Worm (Caenorhabditis elegans) whole organism, late embryonic: Measurements from ENCODE around the gene F40F9.3.

Experiments
- C08G9.2 ChIP-seq: sonication (generic microtip); optimal IDR thresholded peaks from 2 replicates; lab custom pipeline; 2016; ENCODE audit warnings: mild to moderate bottlenecking, missing genetic modification characterization, moderate library complexity, missing compliant biosample characterization
- C38D4.7 ChIP-seq: fragments of 200-800 bp; sonication (Bioruptor generic); optimal IDR thresholded peaks from 2 replicates; lab custom pipeline; 2018; ENCODE audit warnings: mild to moderate bottlenecking, missing genetic modification characterization, moderate library complexity, missing compliant biosample characterization
- ceh-19 ChIP-seq: fragments of 200-800 bp; sonication (Bioruptor generic); optimal IDR thresholded peaks from 2 replicates; lab custom pipeline; 2018; ENCODE audit warnings: mild to moderate bottlenecking, missing genetic modification characterization, missing compliant biosample characterization
- ceh-31 ChIP-seq: sonication (generic microtip); optimal IDR thresholded peaks from 2 replicates; lab custom pipeline; 2016; ENCODE audit warnings: missing genetic modification characterization, missing compliant biosample characterization
- ceh-9 ChIP-seq: sonication (generic microtip); optimal IDR thresholded peaks from 2 replicates; lab custom pipeline; 2016; ENCODE audit warnings: mild to moderate bottlenecking, missing genetic modification characterization, inconsistent platforms, missing compliant biosample characterization
- che-1 ChIP-seq: sonication (generic microtip); optimal IDR thresholded peaks from 2 replicates; lab custom pipeline; 2016; ENCODE audit warnings: mild to moderate bottlenecking, missing genetic modification characterization, missing compliant biosample characterization
- dmd-4 ChIP-seq: sonication (generic microtip); optimal IDR thresholded peaks from 2 replicates; lab custom pipeline; 2016; ENCODE audit warnings: borderline replicate concordance, missing genetic modification characterization, missing compliant biosample characterization
- elt-2 ChIP-seq: sonication (generic microtip); optimal IDR thresholded peaks from 2 replicates; lab custom pipeline; 2016; ENCODE audit warnings: missing genetic modification reagents, missing genetic modification characterization, missing compliant biosample characterization
- eyg-1 ChIP-seq: sonication (generic microtip); optimal IDR thresholded peaks from 2 replicates; lab custom pipeline; 2016; ENCODE audit warnings: missing genotype, missing genetic modification characterization, missing compliant biosample characterization
- lim-6 ChIP-seq: sonication (generic microtip); optimal IDR thresholded peaks from 2 replicates; lab custom pipeline; 2016; ENCODE audit warnings: missing genetic modification characterization, missing compliant biosample characterization
- madf-2 ChIP-seq: sonication (generic microtip); optimal IDR thresholded peaks from 2 replicates; lab custom pipeline; 2017; ENCODE audit warnings: missing genetic modification characterization, missing compliant biosample characterization
- nfya-1 ChIP-seq: sonication (generic microtip); optimal IDR thresholded peaks from 2 replicates; lab custom pipeline; 2017; ENCODE audit warnings: missing genetic modification characterization, mild to moderate bottlenecking, missing compliant biosample characterization, antibody characterized with exemption, moderate library complexity
- nhr-232 ChIP-seq: sonication (generic microtip); optimal IDR thresholded peaks from 2 replicates; lab custom pipeline; 2016; ENCODE audit warnings: missing genetic modification characterization, missing compliant biosample characterization
- pag-3 ChIP-seq: sonication (generic microtip); optimal IDR thresholded peaks from 2 replicates; lab custom pipeline; 2016; ENCODE audit warnings: missing compliant biosample characterization, missing genetic modification characterization, borderline replicate concordance
- pha-2 ChIP-seq: sonication (generic microtip); optimal IDR thresholded peaks from 2 replicates; lab custom pipeline; 2017; ENCODE audit warnings: mild to moderate bottlenecking, missing genetic modification characterization, missing compliant biosample characterization
- pha-4 ChIP-seq: fragments of 150-350 bp; optimal IDR thresholded peaks from 2 replicates; lab custom pipeline; 2018; ENCODE audit warnings: missing biosample characterization, missing genetic modification reagents, missing genetic modification characterization
- tbx-2 ChIP-seq: sonication (generic microtip); optimal IDR thresholded peaks from 2 replicates; lab custom pipeline; 2016; ENCODE audit warnings: missing genetic modification characterization, missing compliant biosample characterization
- ttx-3 ChIP-seq: sonication (generic microtip); optimal IDR thresholded peaks from 2 replicates; lab custom pipeline; 2016; ENCODE audit warnings: missing genetic modification reagents, missing genetic modification characterization, missing compliant biosample characterization
- unc-3 ChIP-seq, 2 experiments: fragments of 200-800 bp in 1 of 2; sonication (Bioruptor generic) in 1 of 2; sonication (generic microtip) in 1 of 2; conservative IDR thresholded peaks in 1 of 2; optimal IDR thresholded peaks in 1 of 2; 2 replicates each; pipeline versions ENCODE4 v1.3.6 to Lab custom; 2016 to 2022; ENCODE audit warnings: missing compliant biosample characterization in 2 of 2, missing genetic modification characterization in 2 of 2, missing genetic modification reagents in 1 of 2
- unc-55 ChIP-seq: sonication (generic microtip); optimal IDR thresholded peaks from 2 replicates; lab custom pipeline; 2017; ENCODE audit warnings: missing biosample characterization, missing genetic modification reagents, missing genetic modification characterization
- zip-5 ChIP-seq: sonication (generic microtip); optimal IDR thresholded peaks from 2 replicates; lab custom pipeline; 2016; ENCODE audit warnings: missing genetic modification characterization, missing compliant biosample characterization
- ztf-16 ChIP-seq: sonication (generic microtip); optimal IDR thresholded peaks from 2 replicates; lab custom pipeline; 2017; ENCODE audit warnings: missing genetic modification characterization, missing compliant biosample characterization

F40F9.3 gene

ce11 chrV:9764552-9764951 is 49.5 kb downstream of the F40F9.3 start:
- TF ChIP-seq unc-3 (GFP tag; conservative IDR thresholded peaks at IDR 0.05; lab: Robert Waterston, UW): no peak
- no peak for TF ChIP-seq unc-3 (tag; optimal IDR thresholded peaks at IDR 0.05; lab: Kevin White, UChicago)
- no peak for TF ChIP-seq ttx-3 (tag; lab: Kevin White, UChicago)
- no peak for TF ChIP-seq ztf-16 (tag; lab: Kevin White, UChicago)
- no peak for TF ChIP-seq elt-2 (tag; lab: Kevin White, UChicago)
- TF ChIP-seq ceh-9 (tag; lab: Kevin White, UChicago): no peak
- TF ChIP-seq unc-55 (GFP tag; lab: Kevin White, UChicago): no peak
- no peak for TF ChIP-seq eyg-1 (tag; lab: Kevin White, UChicago)
- TF ChIP-seq madf-2 (tag; lab: Kevin White, UChicago): no peak
- no peak for TF ChIP-seq pag-3 (tag; lab: Kevin White, UChicago)
- no peak for TF ChIP-seq lim-6 (tag; lab: Kevin White, UChicago)
- TF ChIP-seq nhr-232 (tag; lab: Kevin White, UChicago): no peak
- TF ChIP-seq C08G9.2 (tag; lab: Kevin White, UChicago): no peak
- no peak for TF ChIP-seq pha-4 (tag; lab: Kevin White, UChicago)
- no peak for TF ChIP-seq C38D4.7 (GFP tag; lab: Kevin White, UChicago)
- no peak for TF ChIP-seq nfya-1
- no peak for TF ChIP-seq pha-2
- no peak for TF ChIP-seq zip-5 (tag; lab: Kevin White, UChicago)
- no peak for TF ChIP-seq tbx-2 (tag; lab: Kevin White, UChicago)
- no peak for TF ChIP-seq dmd-4
- no peak for TF ChIP-seq ceh-19 (GFP tag; lab: Kevin White, UChicago)
- TF ChIP-seq, all 69 proteins: peak for 0

DNA sequence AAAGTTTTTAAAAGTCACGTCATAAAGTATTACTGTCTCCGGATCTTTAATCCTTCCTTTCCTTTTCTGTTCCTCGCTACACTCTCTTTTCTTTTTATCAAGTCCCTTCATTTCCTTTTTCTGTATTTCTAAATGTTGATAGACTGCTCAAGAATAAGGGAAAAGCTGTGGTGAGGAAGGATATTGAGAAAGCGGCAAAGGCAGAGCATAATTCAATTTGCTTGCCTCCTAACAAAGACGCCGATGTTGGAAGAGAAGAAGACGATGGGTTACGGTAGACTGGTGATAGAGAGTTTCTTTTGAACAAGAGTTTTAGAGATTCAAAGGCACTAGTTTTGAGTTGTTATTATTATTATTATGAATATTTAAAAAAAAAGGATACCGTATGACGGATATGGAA is 50.6 kb downstream of the F40F9.3 start:
- TF ChIP-seq che-1 (tag; lab: Kevin White, UChicago) (no peak), ceh-31 (tag; lab: Kevin White, UChicago) (peak; percentile 15)
